Fruit fly (Drosophila melanogaster) whole organism, embryonic: ENCODE results near the gene CG9577.
"Not testable (repeated sequence)": the region's sequence is repeated elsewhere in the genome, so short reads cannot be mapped to it uniquely, and the experiment has no call there.

ENCODE experiments used
- CG11504 ChIP-seq: fragments of 200-800 bp; sonication (Bioruptor generic); optimal IDR thresholded peaks from 3 replicates; lab custom pipeline; 2019; ENCODE audit warnings: missing biosample characterization, mild to moderate bottlenecking, missing genetic modification characterization, moderate library complexity
- CG12219 ChIP-seq: fragments of 200-800 bp; sonication (Bioruptor generic); optimal IDR thresholded peaks from 3 replicates; lab custom pipeline; 2018; ENCODE audit warnings: missing biosample characterization, mild to moderate bottlenecking, missing genetic modification characterization
- CG8089 ChIP-seq: fragments of 200-800 bp; sonication (Bioruptor generic); optimal IDR thresholded peaks from 3 replicates; lab custom pipeline; 2016; ENCODE audit warnings: missing biosample characterization, missing genetic modification characterization
- CG9609 ChIP-seq: fragments of 200-800 bp; sonication (Bioruptor generic); optimal IDR thresholded peaks from 3 replicates; lab custom pipeline; 2016; ENCODE audit warnings: missing biosample characterization, missing genetic modification characterization
- Dll ChIP-seq: fragments of 200-800 bp; sonication (Bioruptor generic); IDR thresholded peaks from 4 replicates; pipeline ENCODE4 v1.3.6; 2022; ENCODE audit warnings: missing biosample characterization, missing genetic modification characterization; ENCODE audit not compliant: partially characterized antibody
- Gug ChIP-seq: fragments of 200-800 bp; sonication (Bioruptor generic); IDR thresholded peaks from 4 replicates; pipeline ENCODE4 v1.3.6; 2022; ENCODE audit warnings: missing biosample characterization, missing genetic modification characterization
- fd102C ChIP-seq: fragments of 200-800 bp; sonication (Bioruptor generic); optimal IDR thresholded peaks from 2 replicates; lab custom pipeline; 2018; ENCODE audit warnings: missing biosample characterization, mild to moderate bottlenecking, missing genetic modification characterization, moderate library complexity
- lilli ChIP-seq: fragments of 200-800 bp; sonication (Bioruptor generic); optimal IDR thresholded peaks from 3 replicates; lab custom pipeline; 2016; ENCODE audit warnings: missing biosample characterization, missing genetic modification characterization
- pita ChIP-seq: fragments of 200-800 bp; sonication (Bioruptor generic); optimal IDR thresholded peaks from 2 replicates; lab custom pipeline; 2017; ENCODE audit warnings: missing biosample characterization, mild to moderate bottlenecking, missing genetic modification characterization
- tio ChIP-seq: fragments of 200-800 bp; sonication (Bioruptor generic); optimal IDR thresholded peaks from 2 replicates; lab custom pipeline; 2017; ENCODE audit warnings: missing biosample characterization, missing genetic modification characterization, inconsistent platforms

- not testable (repeated sequence) for TF ChIP-seq CG9609 (GFP tag; lab: Kevin White, UChicago); Gug; CG11504 (tag; lab: Kevin White, UChicago); CG12219 (GFP tag; lab: Kevin White, UChicago); pita; Dll (GFP tag; lab: Robert Waterston, UW); CG8089; fd102C (GFP tag; lab: Kevin White, UChicago); lilli; tio
Observed at dm6 chrX:20194127-20194526, 27.7 kb downstream of the CG9577 start, which contains the start of gene Sdic3.
